Worm (Caenorhabditis elegans): ENCODE data around the gene D1086.2.
A peak's percentile ranks its signal among the peaks of the same experiment; 100 is the strongest.
"Not testable (repeated sequence)": the region's sequence is repeated elsewhere in the genome, so short reads cannot be mapped to it uniquely, and the experiment has no call there.

The D1086.2 gene

DNA sequence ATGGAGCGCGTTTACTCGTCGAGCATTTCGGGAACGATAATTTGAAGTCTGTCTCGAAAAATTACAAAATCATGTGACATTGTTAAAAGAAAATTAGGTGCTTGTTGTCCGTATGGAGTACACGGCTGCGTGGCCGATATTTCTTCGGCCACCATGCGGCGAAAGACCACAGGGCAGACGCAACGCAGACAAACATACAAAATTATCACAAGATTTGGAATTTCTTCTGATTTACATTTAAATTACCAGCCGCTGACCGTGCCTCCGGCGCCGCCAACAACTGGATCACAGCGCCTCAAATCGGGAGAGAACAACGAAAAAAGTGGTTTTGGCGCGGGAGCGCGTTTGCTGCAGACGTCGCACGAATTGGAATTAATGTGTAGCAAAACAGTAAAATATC lies 43.4 kb downstream of the D1086.2 start (continued):
- TF ChIP-seq nhr-42 (GFP tag; IDR thresholded peaks at IDR 0.05) (peak; percentile 97), nhr-10 (tag; optimal IDR thresholded peaks at IDR 0.05) (peak; percentile 35), tra-1 (GFP tag; IDR thresholded peaks at IDR 0.05) (peak; percentile 98), hlh-11 (tag; optimal IDR thresholded peaks at IDR 0.05) (peak; percentile 95), unc-130 (GFP tag; optimal IDR thresholded peaks at IDR 0.05) (peak; percentile 81), lin-15B (tag; optimal IDR thresholded peaks at IDR 0.05) (peak; percentile 14), F37D6.2 (tag; optimal IDR thresholded peaks at IDR 0.05) (peak; percentile 91)

DNA sequence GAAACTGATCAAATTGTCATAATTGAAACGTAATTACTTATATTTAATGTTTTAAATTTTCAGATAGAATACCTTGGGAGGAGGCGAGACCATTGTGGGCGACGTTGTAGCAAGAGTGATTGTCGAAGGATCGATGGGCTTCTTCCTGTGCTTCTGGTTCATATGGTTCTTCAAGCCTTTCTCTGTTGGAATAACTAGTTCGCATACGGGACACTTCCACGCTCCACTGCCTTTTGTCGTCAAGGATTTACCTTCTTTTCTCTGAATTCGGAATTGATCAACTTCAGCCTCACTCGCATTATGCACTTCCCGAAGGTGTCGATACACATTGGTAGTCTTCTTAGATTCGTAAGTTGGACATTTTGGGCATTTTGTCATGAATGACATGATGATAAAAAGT lies 49.2 kb downstream of the D1086.2 start, which contains the start of gene F58D12.1:
Gene F58D12.1, plus strand, starts transcription at position 301 of the 400 bp plus-strand sequence.
- not testable (repeated sequence) for TF ChIP-seq lin-39 (tag; optimal IDR thresholded peaks at IDR 0.05); dmd-8 (GFP tag; IDR thresholded peaks at IDR 0.05); nhr-48 (tag; optimal IDR thresholded peaks at IDR 0.05)

All from whole organism, L4 larva.